Fruit fly (Drosophila melanogaster) whole organism, embryonic: ENCODE data around the gene CG15337.

Source experiments
- B-H1 ChIP-seq: fragments of 200-800 bp; sonication (Bioruptor generic); IDR thresholded peaks from 3 replicates; pipeline ENCODE4 v1.3.6; 2022; ENCODE audit warnings: missing biosample characterization, missing genetic modification characterization
- B-H2 ChIP-seq: fragments of 200-800 bp; sonication (Bioruptor generic); optimal IDR thresholded peaks from 2 replicates; lab custom pipeline; 2018; ENCODE audit warnings: missing biosample characterization, mild to moderate bottlenecking, missing genetic modification characterization
- Bgb ChIP-seq: fragments of 200-800 bp; sonication (Bioruptor generic); IDR thresholded peaks from 2 replicates; pipeline ENCODE4 v1.3.6; 2022; ENCODE audit warnings: missing biosample characterization, missing genetic modification characterization; ENCODE audit not compliant: partially characterized antibody
- CG11695 ChIP-seq: fragments of 200-800 bp; sonication (Bioruptor generic); IDR thresholded peaks from 3 replicates; pipeline ENCODE4 v1.3.6; 2022; ENCODE audit warnings: missing biosample characterization, missing genetic modification characterization
- CG12391 ChIP-seq: fragments of 200-800 bp; sonication (Bioruptor generic); optimal IDR thresholded peaks from 3 replicates; lab custom pipeline; 2018; ENCODE audit warnings: missing biosample characterization, mild to moderate bottlenecking, missing genetic modification characterization, moderate library complexity
- CG13287 ChIP-seq: fragments of 200-800 bp; sonication (Bioruptor generic); IDR thresholded peaks from 2 replicates; pipeline ENCODE4 v1.3.6; 2022; ENCODE audit warnings: missing biosample characterization, missing genetic modification characterization; ENCODE audit not compliant: partially characterized antibody
- CG13894 ChIP-seq: fragments of 200-800 bp; sonication (Bioruptor generic); optimal IDR thresholded peaks from 3 replicates; lab custom pipeline; 2018; ENCODE audit warnings: missing biosample characterization, mild to moderate bottlenecking, missing genetic modification characterization, moderate library complexity
- CG14014 ChIP-seq: fragments of 200-800 bp; sonication (Bioruptor generic); IDR thresholded peaks from 2 replicates; pipeline ENCODE4 v1.3.6; 2022; ENCODE audit warnings: missing biosample characterization, missing genetic modification characterization
- CG14860 ChIP-seq: fragments of 200-800 bp; sonication (Bioruptor generic); IDR thresholded peaks from 3 replicates; pipeline ENCODE4 v1.3.6; 2022; ENCODE audit warnings: missing biosample characterization, missing genetic modification characterization; ENCODE audit not compliant: partially characterized antibody
- CG16813 ChIP-seq: fragments of 200-800 bp; sonication (Bioruptor generic); IDR thresholded peaks from 3 replicates; pipeline ENCODE4 v1.3.6; 2022; ENCODE audit warnings: missing biosample characterization, missing genetic modification characterization; ENCODE audit not compliant: partially characterized antibody
- CG17361 ChIP-seq: fragments of 200-800 bp; sonication (Bioruptor generic); IDR thresholded peaks from 3 replicates; pipeline ENCODE4 v1.3.6; 2022; ENCODE audit warnings: missing biosample characterization, missing genetic modification characterization
- CG17802 ChIP-seq: fragments of 200-800 bp; sonication (Bioruptor generic); optimal IDR thresholded peaks from 2 replicates; lab custom pipeline; 2018; ENCODE audit warnings: missing biosample characterization, mild to moderate bottlenecking, missing genetic modification characterization, moderate library complexity
- CG3847 ChIP-seq: fragments of 200-800 bp; sonication (Bioruptor generic); IDR thresholded peaks from 2 replicates; pipeline ENCODE4 v1.3.6; 2022; ENCODE audit warnings: missing biosample characterization, missing genetic modification characterization
- CG43689 ChIP-seq: fragments of 200-800 bp; sonication (Bioruptor generic); IDR thresholded peaks from 2 replicates; pipeline ENCODE4 v1.3.6; 2022; ENCODE audit warnings: missing biosample characterization, missing genetic modification characterization
- CG4424 ChIP-seq: fragments of 200-800 bp; sonication (Bioruptor generic); optimal IDR thresholded peaks from 3 replicates; lab custom pipeline; 2016; ENCODE audit warnings: missing biosample characterization, missing genetic modification characterization
- CG6272 ChIP-seq: fragments of 200-800 bp; sonication (Bioruptor generic); IDR thresholded peaks from 2 replicates; pipeline ENCODE4 v1.3.6; 2022; ENCODE audit warnings: missing biosample characterization, missing genetic modification characterization
- CG6791 ChIP-seq: fragments of 200-800 bp; sonication (Bioruptor generic); IDR thresholded peaks from 3 replicates; pipeline ENCODE4 v1.3.6; 2022; ENCODE audit warnings: missing biosample characterization, missing genetic modification characterization; ENCODE audit not compliant: partially characterized antibody
- CG7963 ChIP-seq: fragments of 200-800 bp; sonication (Bioruptor generic); IDR thresholded peaks from 3 replicates; pipeline ENCODE4 v1.3.6; 2022; ENCODE audit warnings: missing biosample characterization, missing genetic modification characterization; ENCODE audit not compliant: partially characterized antibody
- CG8388 ChIP-seq: fragments of 200-800 bp; sonication (Bioruptor generic); optimal IDR thresholded peaks from 2 replicates; lab custom pipeline; 2019; ENCODE audit warnings: missing biosample characterization, mild to moderate bottlenecking, missing genetic modification characterization, moderate library complexity
- CG9609 ChIP-seq: fragments of 200-800 bp; sonication (Bioruptor generic); optimal IDR thresholded peaks from 3 replicates; lab custom pipeline; 2016; ENCODE audit warnings: missing biosample characterization, missing genetic modification characterization
- D ChIP-seq, 2 experiments: fragments of 200-800 bp in 1 of 2; fragments of >200 bp in 1 of 2; sonication (Bioruptor generic) in 1 of 2; optimal IDR thresholded peaks; 2 replicates in 1 of 2; 3 replicates in 1 of 2; lab custom pipeline; 2017; ENCODE audit warnings: mild to moderate bottlenecking in 1 of 2, missing biosample characterization in 1 of 2, missing genetic modification characterization in 1 of 2, missing genetic modification reagents in 1 of 2
- Doc3 ChIP-seq: fragments of 200-800 bp; sonication (Bioruptor generic); IDR thresholded peaks from 3 replicates; pipeline ENCODE4 v1.3.6; 2022; ENCODE audit warnings: missing biosample characterization, missing genetic modification characterization; ENCODE audit not compliant: partially characterized antibody
- E2f2 ChIP-seq: fragments of 200-800 bp; sonication (Bioruptor generic); IDR thresholded peaks from 2 replicates; pipeline ENCODE4 v1.3.6; 2022; ENCODE audit warnings: missing biosample characterization, missing genetic modification characterization
- Meics ChIP-seq: fragments of 200-800 bp; sonication (Bioruptor generic); optimal IDR thresholded peaks from 2 replicates; lab custom pipeline; 2017; ENCODE audit warnings: missing biosample characterization, mild to moderate bottlenecking, missing genetic modification characterization
- NK7.1 ChIP-seq: fragments of 200-800 bp; sonication (Bioruptor generic); optimal IDR thresholded peaks from 3 replicates; lab custom pipeline; 2016; ENCODE audit warnings: missing biosample characterization, missing genetic modification characterization
- Nf-YC ChIP-seq: fragments of 200-800 bp; optimal IDR thresholded peaks from 3 replicates; lab custom pipeline; 2019; ENCODE audit warnings: missing biosample characterization, mild to moderate bottlenecking, missing genetic modification characterization, moderate library complexity
- Oli ChIP-seq: fragments of 200-800 bp; sonication (Bioruptor generic); optimal IDR thresholded peaks from 2 replicates; lab custom pipeline; 2018; ENCODE audit warnings: missing biosample characterization, mild to moderate bottlenecking, missing genetic modification characterization, moderate library complexity
- Rx ChIP-seq: fragments of 200-800 bp; sonication (Bioruptor generic); IDR thresholded peaks from 2 replicates; pipeline ENCODE4 v1.3.6; 2022; ENCODE audit warnings: missing biosample characterization, missing genetic modification characterization
- Spps ChIP-seq: fragments of 200-800 bp; sonication (Bioruptor generic); optimal IDR thresholded peaks from 2 replicates; lab custom pipeline; 2018; ENCODE audit warnings: missing biosample characterization, mild to moderate bottlenecking, missing genetic modification characterization
- Vsx1 ChIP-seq: fragments of 200-800 bp; sonication (Bioruptor generic); optimal IDR thresholded peaks from 2 replicates; lab custom pipeline; 2017; ENCODE audit warnings: missing biosample characterization, mild to moderate bottlenecking, missing genetic modification characterization, missing genetic modification reagents
- bsh ChIP-seq, 2 experiments: fragments of 200-800 bp; sonication (Bioruptor generic); optimal IDR thresholded peaks; 2 replicates each; lab custom pipeline; 2017 to 2018; ENCODE audit warnings: mild to moderate bottlenecking in 2 of 2, missing biosample characterization in 2 of 2, missing genetic modification characterization in 2 of 2, moderate library complexity in 1 of 2
- cad ChIP-seq: fragments of >200 bp; optimal IDR thresholded peaks from 2 replicates; lab custom pipeline; 2017; ENCODE audit warnings: missing biosample characterization, missing genetic modification characterization
- chinmo ChIP-seq: fragments of 200-800 bp; sonication (Bioruptor generic); IDR thresholded peaks from 4 replicates; pipeline ENCODE4 v1.3.6; 2022; ENCODE audit warnings: missing biosample characterization, missing genetic modification characterization; ENCODE audit not compliant: partially characterized antibody
- da ChIP-seq: fragments of 200-800 bp; sonication (Bioruptor generic); optimal IDR thresholded peaks from 2 replicates; lab custom pipeline; 2016; ENCODE audit warnings: missing biosample characterization, missing genetic modification characterization
- dan ChIP-seq: fragments of 200-800 bp; sonication (Bioruptor generic); IDR thresholded peaks from 2 replicates; pipeline ENCODE4 v1.3.6; 2022; ENCODE audit warnings: missing biosample characterization, missing genetic modification characterization
- dysf ChIP-seq: fragments of 200-800 bp; sonication (Bioruptor generic); IDR thresholded peaks from 3 replicates; pipeline ENCODE4 v1.3.6; 2022; ENCODE audit warnings: missing biosample characterization, missing genetic modification characterization
- exex ChIP-seq: fragments of 200-800 bp; sonication (Bioruptor generic); optimal IDR thresholded peaks from 4 replicates; lab custom pipeline; 2018; ENCODE audit warnings: missing biosample characterization, mild to moderate bottlenecking, missing genetic modification characterization, moderate library complexity
- gcm ChIP-seq: fragments of 200-800 bp; sonication (Bioruptor generic); optimal IDR thresholded peaks from 2 replicates; lab custom pipeline; 2019; ENCODE audit warnings: missing biosample characterization, mild to moderate bottlenecking, missing genetic modification characterization, moderate library complexity
- gt ChIP-seq: fragments of 200-800 bp; sonication (Bioruptor generic); IDR thresholded peaks from 2 replicates; pipeline ENCODE4 v1.3.6; 2022; ENCODE audit warnings: missing biosample characterization, missing genetic modification characterization
- insv ChIP-seq, 2 experiments: fragments of 200-800 bp; sonication (Bioruptor generic); optimal IDR thresholded peaks; 3 replicates each; lab custom pipeline; 2016 to 2018; ENCODE audit warnings: missing biosample characterization in 2 of 2, missing genetic modification characterization in 2 of 2
- odd ChIP-seq: fragments of 200-800 bp; sonication (Bioruptor generic); optimal IDR thresholded peaks from 2 replicates; lab custom pipeline; 2017; ENCODE audit warnings: missing biosample characterization, mild to moderate bottlenecking, missing genetic modification characterization
- org-1 ChIP-seq: fragments of 200-800 bp; sonication (Bioruptor generic); optimal IDR thresholded peaks from 2 replicates; lab custom pipeline; 2017; ENCODE audit warnings: missing biosample characterization, missing genetic modification characterization
- pfk ChIP-seq: fragments of 200-800 bp; sonication (Bioruptor generic); optimal IDR thresholded peaks from 2 replicates; lab custom pipeline; 2018; ENCODE audit warnings: missing biosample characterization, mild to moderate bottlenecking, missing genetic modification characterization, moderate library complexity
- sd ChIP-seq: fragments of 200-800 bp; sonication (Bioruptor generic); optimal IDR thresholded peaks from 3 replicates; lab custom pipeline; 2018; ENCODE audit warnings: missing biosample characterization, mild to moderate bottlenecking, missing genetic modification characterization, moderate library complexity
- stwl ChIP-seq: fragments of 200-800 bp; sonication (Bioruptor generic); optimal IDR thresholded peaks from 3 replicates; lab custom pipeline; 2018; ENCODE audit warnings: missing biosample characterization, mild to moderate bottlenecking, missing genetic modification characterization, moderate library complexity
- sug ChIP-seq: fragments of 200-800 bp; optimal IDR thresholded peaks from 2 replicates; lab custom pipeline; 2019; ENCODE audit warnings: missing biosample characterization, mild to moderate bottlenecking, missing genetic modification characterization, moderate library complexity
- tll ChIP-seq, 2 experiments: fragments of 200-800 bp in 1 of 2; fragments of >200 bp in 1 of 2; sonication (Bioruptor generic) in 1 of 2; optimal IDR thresholded peaks; 2 replicates each; lab custom pipeline; 2017 to 2019; ENCODE audit warnings: missing biosample characterization in 2 of 2, missing genetic modification characterization in 2 of 2, mild to moderate bottlenecking in 1 of 2, moderate library complexity in 1 of 2
- vfl ChIP-seq: fragments of 200-800 bp; sonication (Bioruptor generic); optimal IDR thresholded peaks from 2 replicates; lab custom pipeline; 2016; ENCODE audit warnings: missing biosample characterization, missing genetic modification characterization

CG15337 gene

DNA sequence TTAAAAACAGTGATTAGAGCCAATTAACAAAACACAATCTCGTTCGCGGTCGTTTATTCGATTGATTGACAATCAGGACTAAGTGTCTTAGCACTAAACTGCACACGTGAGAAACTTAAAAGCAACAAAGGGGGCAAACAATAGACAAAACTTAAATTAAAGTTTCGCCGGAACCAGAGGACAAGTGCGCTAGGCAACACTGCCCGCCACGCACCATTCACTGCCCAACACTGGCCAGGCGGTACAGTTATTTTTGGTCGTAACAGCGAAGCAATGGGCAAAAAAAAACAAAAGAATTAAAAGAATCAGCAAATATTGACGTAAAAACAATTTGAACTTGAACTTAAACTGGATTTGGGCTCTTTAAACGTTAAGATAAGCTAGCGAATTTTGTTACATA is 22.6 kb upstream of the CG15337 start (continued):
- TF ChIP-seq stwl (tag; lab: Kevin White, UChicago) (peak; percentile 98), dan (GFP tag; lab: Robert Waterston, UW) (no peak), CG9609 (GFP tag; lab: Kevin White, UChicago) (no peak), CG6791 (GFP tag; lab: Robert Waterston, UW) (peak; percentile 45; the same call in 1 of the 3 replicates), CG43689 (GFP tag; lab: Robert Waterston, UW) (no peak), tll (GFP tag; optimal IDR thresholded peaks at IDR 0.05; lab: Kevin White, UChicago) (no peak), CG13287 (peak; percentile 45; the same call in 1 of the 2 replicates), CG14860 (GFP tag; lab: Robert Waterston, UW) (0 out of 3 replicates have a peak, but pooled peaks have one; percentile 31), CG7963 (GFP tag; lab: Robert Waterston, UW) (no peak), odd (GFP tag; lab: Kevin White, UChicago) (no peak), dysf (GFP tag; lab: Robert Waterston, UW) (no peak), CG8388 (GFP tag; lab: Kevin White, UChicago) (no peak), cad (GFP tag; lab: Kevin White, UChicago) (no peak), sd (tag; lab: Kevin White, UChicago) (no peak), Doc3 (GFP tag; lab: Robert Waterston, UW) (0 out of 3 replicates have a peak, but pooled peaks have one; percentile 26), CG16813 (GFP tag; lab: Robert Waterston, UW) (peak; percentile 17; the same call in 1 of the 3 replicates), E2f2 (GFP tag; lab: Robert Waterston, UW) (no peak), CG14014 (no peak), Spps (tag; lab: Kevin White, UChicago) (no peak), chinmo (GFP tag; lab: Robert Waterston, UW) (no peak), Rx (GFP tag; lab: Robert Waterston, UW) (no peak)

- TF ChIP-seq B-H2 (no peak), insv (GFP tag; optimal IDR thresholded peaks at IDR 0.05; lab: Kevin White, UChicago) (no peak), pfk (GFP tag; lab: Kevin White, UChicago) (peak; percentile 92), vfl (GFP tag; lab: Kevin White, UChicago) (no peak), Oli (tag; lab: Kevin White, UChicago) (no peak), CG3847 (no peak), CG17361 (GFP tag; lab: Robert Waterston, UW) (no peak), sug (tag; lab: Kevin White, UChicago) (peak; percentile 2), NK7.1 (GFP tag; lab: Kevin White, UChicago) (no peak), D (optimal IDR thresholded peaks at IDR 0.05; lab: Kevin White, UChicago) (no peak), D (GFP tag; optimal IDR thresholded peaks at IDR 0.05; lab: Kevin White, UChicago) (no peak), org-1 (GFP tag; lab: Kevin White, UChicago) (no peak), Vsx1 (GFP tag; lab: Kevin White, UChicago) (peak; percentile 42), CG13894 (tag; lab: Kevin White, UChicago) (no peak), Rx (GFP tag; lab: Robert Waterston, UW) (no peak), da (no peak), CG6272 (no peak), Meics (GFP tag; lab: Kevin White, UChicago) (no peak), gt (no peak), CG17802 (peak; percentile 28), CG11695 (no peak), B-H1 (GFP tag; lab: Robert Waterston, UW) (no peak), Nf-YC (tag; lab: Kevin White, UChicago) (no peak), gcm (GFP tag; lab: Kevin White, UChicago) (no peak), bsh (GFP tag; optimal IDR thresholded peaks at IDR 0.05; lab: Kevin White, UChicago) (no peak), sd (tag; lab: Kevin White, UChicago) (no peak), exex (peak; percentile 73), CG4424 (GFP tag; lab: Kevin White, UChicago) (no peak), CG12391 (tag; lab: Kevin White, UChicago) (no peak), Bgb (GFP tag; lab: Robert Waterston, UW) (no peak)
Measured at dm6 chrX:8140707-8141106, 19.1 kb upstream of the CG15337 start.
